Fruit fly (Drosophila melanogaster) whole organism, pupa: ENCODE results near the gene Es2.

ENCODE experiments used
- CG13204 ChIP-seq: fragments of 200-800 bp; sonication (Bioruptor generic); optimal IDR thresholded peaks from 2 replicates; lab custom pipeline; 2018; ENCODE audit warnings: missing biosample characterization, mild to moderate bottlenecking, missing genetic modification characterization, moderate library complexity
- CG34367 ChIP-seq: fragments of 200-800 bp; sonication (Bioruptor generic); optimal IDR thresholded peaks from 2 replicates; lab custom pipeline; 2018; ENCODE audit warnings: missing biosample characterization, mild to moderate bottlenecking, missing genetic modification characterization
- CG8159 ChIP-seq: fragments of 200-800 bp; sonication (Bioruptor generic); optimal IDR thresholded peaks from 3 replicates; lab custom pipeline; 2018; ENCODE audit warnings: missing biosample characterization, mild to moderate bottlenecking, missing genetic modification characterization, moderate library complexity
- CG9948 ChIP-seq: fragments of 200-800 bp; sonication (Bioruptor generic); optimal IDR thresholded peaks from 2 replicates; lab custom pipeline; 2018; ENCODE audit warnings: missing biosample characterization, mild to moderate bottlenecking, missing genetic modification characterization, moderate library complexity
- EcR ChIP-seq: fragments of 200-800 bp; sonication (Bioruptor generic); optimal IDR thresholded peaks from 3 replicates; lab custom pipeline; 2019; ENCODE audit warnings: missing biosample characterization, missing genetic modification characterization, mild to moderate bottlenecking, moderate library complexity, missing genetic modification reagents
- Ets98B ChIP-seq: fragments of 200-800 bp; sonication (Bioruptor generic); IDR thresholded peaks from 2 replicates; pipeline ENCODE4 v1.3.6; 2022; ENCODE audit warnings: missing biosample characterization, missing genetic modification characterization
- Pif1A ChIP-seq: fragments of 200-800 bp; sonication (Bioruptor generic); optimal IDR thresholded peaks from 3 replicates; lab custom pipeline; 2016; ENCODE audit warnings: missing biosample characterization, missing genetic modification characterization
- Snoo ChIP-seq: fragments of 200-800 bp; sonication (Bioruptor generic); optimal IDR thresholded peaks from 3 replicates; lab custom pipeline; 2017; ENCODE audit warnings: missing biosample characterization, mild to moderate bottlenecking, missing genetic modification characterization, inconsistent platforms
- fd96Ca ChIP-seq: fragments of 200-800 bp; sonication (Bioruptor generic); IDR thresholded peaks from 3 replicates; pipeline ENCODE4 v1.3.6; 2022; ENCODE audit warnings: missing biosample characterization, missing genetic modification characterization
- gl ChIP-seq: fragments of 200-800 bp; sonication (Bioruptor generic); optimal IDR thresholded peaks from 2 replicates; lab custom pipeline; 2018; ENCODE audit warnings: missing biosample characterization, mild to moderate bottlenecking, missing genetic modification characterization
- rn ChIP-seq: fragments of 200-800 bp; sonication (Bioruptor generic); IDR thresholded peaks from 2 replicates; pipeline ENCODE4 v1.3.6; 2022; ENCODE audit warnings: missing biosample characterization, missing genetic modification characterization

DNA sequence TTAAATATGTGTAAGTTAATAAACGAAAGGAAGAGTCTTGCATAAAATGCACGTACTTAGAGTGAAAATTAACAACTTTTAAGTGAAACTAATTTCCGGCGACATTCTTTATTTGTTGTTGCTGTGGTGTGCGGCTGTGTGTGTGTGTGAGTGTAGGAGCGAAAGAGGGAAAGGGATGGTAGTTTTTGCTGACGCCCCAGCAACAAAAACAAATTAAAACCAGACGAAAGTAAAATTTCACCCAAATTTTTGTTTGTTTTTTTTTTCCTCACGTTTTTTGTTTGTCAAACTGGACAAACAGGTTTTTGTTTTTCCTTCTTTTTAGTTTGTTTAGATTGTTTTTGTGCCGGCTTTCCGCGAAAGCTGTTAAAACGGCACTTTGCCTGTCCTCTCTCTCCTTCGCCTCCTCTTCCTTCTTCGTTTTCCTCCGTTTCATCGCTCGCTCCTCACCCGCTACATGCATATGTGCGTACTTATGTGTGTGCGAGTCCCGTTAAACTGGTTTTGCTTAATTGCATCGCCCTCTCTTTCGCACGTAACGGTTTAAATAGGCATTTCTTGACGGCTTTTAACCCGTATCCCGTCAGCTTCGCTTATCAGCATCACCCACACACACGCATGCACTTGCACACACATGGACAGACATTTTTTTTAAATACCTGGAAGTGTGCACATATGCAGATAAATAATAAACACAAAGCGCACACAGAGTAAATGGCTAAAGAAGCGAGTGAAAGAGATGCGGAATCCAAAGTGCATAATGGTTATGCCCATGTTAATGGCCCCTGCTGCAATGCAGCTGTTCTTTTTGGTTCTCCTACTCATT is 23.8 kb upstream of the Es2 start, which contains the start of gene Miga:
- TF ChIP-seq CG9948 (tag; lab: Kevin White, UChicago) (no peak), CG8159 (tag; lab: Kevin White, UChicago) (no peak), Snoo (tag; lab: Kevin White, UChicago) (no peak), fd96Ca (no peak), gl (no peak), EcR (GFP tag; lab: Kevin White, UChicago) (peak; percentile 92), CG34367 (tag; lab: Kevin White, UChicago) (no peak), CG13204 (GFP tag; lab: Kevin White, UChicago) (no peak), rn (no peak), Pif1A (GFP tag; lab: Kevin White, UChicago) (no peak), Ets98B (GFP tag; lab: Robert Waterston, UW) (peak; percentile 11; the same call in 1 of the 2 replicates)
